Worm (Caenorhabditis elegans) whole organism, L4/young adult: ENCODE results near the gene hlh-11.

Experiments
- dao-5 ChIP-seq: sonication (generic microtip); optimal IDR thresholded peaks from 2 replicates; lab custom pipeline; 2016; ENCODE audit warnings: missing genotype, missing genetic modification characterization, moderate library complexity, missing compliant biosample characterization
- him-1 ChIP-seq: sonication (generic microtip); optimal IDR thresholded peaks from 2 replicates; lab custom pipeline; 2016; ENCODE audit warnings: missing genotype, missing genetic modification reagents, missing genetic modification characterization, missing compliant biosample characterization

- TF ChIP-seq him-1 (tag; lab: Kevin White, UChicago) = no peak
- TF ChIP-seq dao-5 (tag; lab: Kevin White, UChicago) = no peak
These were observed 10.3 kb downstream of the hlh-11 start, which contains the start of gene rpac-19 for ce11 chrIII:9629855-9630254.
